Worm (Caenorhabditis elegans): ENCODE measurements around the gene Y51H4A.1.

ce11 chrIV:16471569-16471968, 5.5 kb downstream of the Y51H4A.1 start:
- TF ChIP-seq him-1 (tag; optimal IDR thresholded peaks at IDR 0.05) = no peak
- no peak for TF ChIP-seq dao-5 (tag; optimal IDR thresholded peaks at IDR 0.05)
- TF ChIP-seq W03F9.2 (tag; optimal IDR thresholded peaks at IDR 0.05) = no peak

Measured in whole organism, L4/young adult.